Worm (Caenorhabditis elegans) whole organism, L2 larva: ENCODE results near the gene T08G3.6.

Source experiments
- F13H6.1 ChIP-seq: sonication (generic microtip); optimal IDR thresholded peaks from 2 replicates; lab custom pipeline; 2016; ENCODE audit warnings: missing genetic modification characterization, missing compliant biosample characterization
- Y55F3AM.14 ChIP-seq: fragments of 200-800 bp; sonication (Bioruptor generic); optimal IDR thresholded peaks from 2 replicates; lab custom pipeline; 2018; ENCODE audit warnings: mild to moderate bottlenecking, missing genetic modification characterization, missing compliant biosample characterization
- ZK546.5 ChIP-seq: sonication (generic microtip); optimal IDR thresholded peaks from 2 replicates; lab custom pipeline; 2017; ENCODE audit warnings: missing biosample characterization, missing genetic modification characterization
- alr-1 ChIP-seq: fragments of 150-350 bp; optimal IDR thresholded peaks from 2 replicates; lab custom pipeline; 2014; ENCODE audit warnings: missing biosample characterization, missing genetic modification characterization
- aly-2 ChIP-seq: fragments of 150-350 bp; optimal IDR thresholded peaks from 2 replicates; lab custom pipeline; 2014; ENCODE audit warnings: missing biosample characterization, missing genetic modification characterization
- ama-1 ChIP-seq: fragments of 150-350 bp; optimal IDR thresholded peaks from 2 replicates; lab custom pipeline; 2018; ENCODE audit warnings: inconsistent platforms
- blmp-1 ChIP-seq: sonication (generic microtip); optimal IDR thresholded peaks from 2 replicates; lab custom pipeline; 2017; ENCODE audit warnings: missing genetic modification characterization, mild to moderate bottlenecking, missing compliant biosample characterization, antibody characterized with exemption, moderate library complexity; ENCODE audit not compliant: insufficient read depth
- ceh-16 ChIP-seq: fragments of 150-350 bp; optimal IDR thresholded peaks from 2 replicates; lab custom pipeline; 2014; ENCODE audit warnings: missing biosample characterization, missing genetic modification characterization
- crh-2 ChIP-seq: sonication (generic microtip); optimal IDR thresholded peaks from 2 replicates; lab custom pipeline; 2017; ENCODE audit warnings: missing biosample characterization, missing genetic modification characterization
- elt-1 ChIP-seq: fragments of 150-350 bp; optimal IDR thresholded peaks from 2 replicates; lab custom pipeline; 2014; ENCODE audit warnings: missing biosample characterization, missing genetic modification characterization
- elt-3 ChIP-seq: sonication (generic microtip); optimal IDR thresholded peaks from 2 replicates; lab custom pipeline; 2017; ENCODE audit warnings: missing biosample characterization, missing genetic modification characterization
- fos-1 ChIP-seq: fragments of 150-350 bp; optimal IDR thresholded peaks from 2 replicates; lab custom pipeline; 2014; ENCODE audit warnings: missing biosample characterization, missing genetic modification characterization
- lin-11 ChIP-seq: fragments of 150-350 bp; sonication (generic microtip); optimal IDR thresholded peaks from 2 replicates; lab custom pipeline; 2014; ENCODE audit warnings: missing biosample characterization, missing genetic modification characterization, inconsistent platforms, mixed read lengths
- lin-13 ChIP-seq: fragments of 150-350 bp; optimal IDR thresholded peaks from 2 replicates; lab custom pipeline; 2014; ENCODE audit warnings: missing biosample characterization, missing genetic modification reagents, missing genetic modification characterization
- lsy-2 ChIP-seq, 2 experiments: fragments of 150-350 bp in 1 of 2; sonication (generic microtip) in 1 of 2; optimal IDR thresholded peaks; 2 replicates each; lab custom pipeline; 2014 to 2017; ENCODE audit warnings: missing biosample characterization in 2 of 2, missing genetic modification characterization in 2 of 2
- mab-5 ChIP-seq: fragments of 150-350 bp; optimal IDR thresholded peaks from 2 replicates; lab custom pipeline; 2014; ENCODE audit warnings: missing biosample characterization, missing genetic modification characterization
- mdl-1 ChIP-seq, 2 experiments: fragments of 150-350 bp in 1 of 2; sonication (generic microtip) in 1 of 2; optimal IDR thresholded peaks; 2 replicates each; lab custom pipeline; 2017; ENCODE audit warnings: missing biosample characterization in 2 of 2, missing genetic modification characterization in 2 of 2
- nhr-11 ChIP-seq: fragments of 150-350 bp; optimal IDR thresholded peaks from 2 replicates; lab custom pipeline; 2014; ENCODE audit warnings: missing biosample characterization, missing genetic modification characterization
- nhr-12 ChIP-seq: fragments of 150-350 bp; optimal IDR thresholded peaks from 2 replicates; lab custom pipeline; 2014; ENCODE audit warnings: missing biosample characterization, missing genetic modification characterization
- nhr-21 ChIP-seq: fragments of 150-350 bp; optimal IDR thresholded peaks from 2 replicates; lab custom pipeline; 2014; ENCODE audit warnings: missing biosample characterization, missing genetic modification characterization
- nhr-23 ChIP-seq: fragments of 150-350 bp; optimal IDR thresholded peaks from 2 replicates; lab custom pipeline; 2014; ENCODE audit warnings: missing biosample characterization, missing genetic modification reagents, missing genetic modification characterization
- nhr-237 ChIP-seq: fragments of 150-350 bp; optimal IDR thresholded peaks from 2 replicates; lab custom pipeline; 2014; ENCODE audit warnings: missing biosample characterization, missing genetic modification characterization
- nhr-25 ChIP-seq: fragments of 150-350 bp; sonication (generic microtip); optimal IDR thresholded peaks from 3 replicates; lab custom pipeline; 2014; ENCODE audit warnings: missing biosample characterization, missing genetic modification characterization
- nhr-6 ChIP-seq: fragments of 150-350 bp; optimal IDR thresholded peaks from 2 replicates; lab custom pipeline; 2014; ENCODE audit warnings: missing biosample characterization, missing genetic modification characterization
- sem-4 ChIP-seq: fragments of 150-350 bp; optimal IDR thresholded peaks from 2 replicates; lab custom pipeline; 2014; ENCODE audit warnings: missing biosample characterization, missing genetic modification reagents, missing genetic modification characterization
- unc-39 ChIP-seq: fragments of 150-350 bp; optimal IDR thresholded peaks from 2 replicates; lab custom pipeline; 2014; ENCODE audit warnings: missing biosample characterization, missing genetic modification characterization
- unc-55 ChIP-seq: fragments of 150-350 bp; sonication (generic microtip); optimal IDR thresholded peaks from 3 replicates; lab custom pipeline; 2014; ENCODE audit warnings: missing biosample characterization, missing genetic modification reagents, missing genetic modification characterization
- unc-62 ChIP-seq: fragments of 150-350 bp; optimal IDR thresholded peaks from 2 replicates; lab custom pipeline; 2014; ENCODE audit warnings: missing biosample characterization, missing genetic modification reagents, missing genetic modification characterization
- zag-1 ChIP-seq: fragments of 150-350 bp; optimal IDR thresholded peaks from 2 replicates; lab custom pipeline; 2014; ENCODE audit warnings: missing biosample characterization, missing genetic modification characterization
- ztf-1 ChIP-seq: fragments of 200-800 bp; sonication (Bioruptor generic); conservative IDR thresholded peaks from 2 replicates; pipeline ENCODE4 v1.3.6; 2022; ENCODE audit warnings: missing genetic modification characterization, missing compliant biosample characterization
- ztf-11 ChIP-seq: sonication (generic microtip); optimal IDR thresholded peaks from 2 replicates; lab custom pipeline; 2017; ENCODE audit warnings: missing biosample characterization, missing genetic modification characterization

T08G3.6 gene

ce11 chrV:16403974-16404373 lies 41.8 kb upstream of the T08G3.6 start, which contains the start of gene syp-1:
TSS of gene syp-1 (plus strand) at chrV:16404274.
- no peak for TF ChIP-seq sem-4 (tag; lab: Kevin White, UChicago)
- no peak for TF ChIP-seq nhr-11 (tag; lab: Kevin White, UChicago)
- no peak for TF ChIP-seq lin-11 (tag; lab: Kevin White, UChicago)
- TF ChIP-seq unc-55 (GFP tag; lab: Kevin White, UChicago) = no peak
- no peak for TF ChIP-seq fos-1 (tag; lab: Kevin White, UChicago)
- TF ChIP-seq nhr-6 (tag; lab: Kevin White, UChicago) = no peak
- TF ChIP-seq nhr-23 (tag; lab: Kevin White, UChicago) = no peak
- no peak for TF ChIP-seq lin-13 (GFP tag; lab: Kevin White, UChicago)
- TF ChIP-seq ama-1 = no peak
- TF ChIP-seq nhr-237 (tag; lab: Kevin White, UChicago) = no peak
- no peak for TF ChIP-seq ceh-16 (tag; lab: Kevin White, UChicago)
- TF ChIP-seq unc-39 = no peak
- TF ChIP-seq elt-1 (tag; lab: Kevin White, UChicago) = no peak
- TF ChIP-seq Y55F3AM.14 (GFP tag; lab: Kevin White, UChicago) = no peak

DNA sequence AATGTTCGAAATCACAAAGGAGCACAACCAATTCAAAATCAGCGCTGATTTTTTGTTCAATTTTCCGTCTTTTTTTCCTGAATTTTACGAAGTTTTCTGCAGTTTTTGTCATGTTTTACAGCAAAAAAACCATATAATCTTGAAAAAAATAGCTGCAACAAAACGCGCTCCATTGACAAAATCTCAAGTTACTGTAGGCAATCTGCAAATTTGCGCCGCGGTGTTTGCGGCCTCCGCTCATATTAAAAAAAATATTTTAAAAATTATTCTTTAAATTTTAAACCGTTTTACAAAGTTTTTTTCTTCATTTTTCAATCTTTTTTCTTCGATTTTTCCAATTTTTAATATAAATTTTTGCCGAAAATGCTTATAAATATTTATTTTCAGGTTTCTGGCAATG lies 40.4 kb upstream of the T08G3.6 start:
- TF ChIP-seq ceh-16 (tag; lab: Kevin White, UChicago) (no peak), lin-11 (tag; lab: Kevin White, UChicago) (no peak), nhr-12 (tag; lab: Kevin White, UChicago) (no peak), crh-2 (tag; lab: Kevin White, UChicago) (no peak), nhr-23 (tag; lab: Kevin White, UChicago) (no peak), nhr-6 (tag; lab: Kevin White, UChicago) (no peak), F13H6.1 (tag; lab: Kevin White, UChicago) (no peak), zag-1 (tag; lab: Kevin White, UChicago) (no peak), mdl-1 (tag; optimal IDR thresholded peaks at IDR 0.05; lab: Kevin White, UChicago) (no peak)

DNA sequence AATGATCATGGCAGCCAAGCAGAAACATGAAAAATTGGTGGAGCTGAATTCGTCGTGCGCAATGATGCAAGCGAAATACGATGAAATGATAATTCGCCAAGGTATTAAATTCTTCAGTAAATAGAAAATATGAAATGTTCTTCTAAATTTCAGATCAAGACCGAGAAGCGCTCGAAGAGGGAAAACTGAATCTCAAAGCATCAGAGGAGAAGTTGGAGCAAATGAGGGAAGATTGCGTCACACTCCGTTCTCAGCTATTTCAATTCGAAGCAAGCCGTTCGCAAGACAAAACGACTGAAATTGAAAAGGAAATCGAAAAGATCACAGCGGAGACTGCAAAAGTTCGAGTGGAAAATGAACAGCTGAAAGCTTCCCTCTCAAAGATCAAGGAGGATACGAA lies 39.4 kb upstream of the T08G3.6 start:
- TF ChIP-seq ztf-1 (GFP tag; lab: Robert Waterston, UW) (no peak), elt-1 (tag; lab: Kevin White, UChicago) (no peak), alr-1 (no peak), mab-5 (tag; lab: Kevin White, UChicago) (no peak), elt-3 (tag; lab: Kevin White, UChicago) (no peak), nhr-25 (tag; lab: Kevin White, UChicago) (no peak)

- TF ChIP-seq sem-4 (tag; lab: Kevin White, UChicago) = no peak
- TF ChIP-seq fos-1 (tag; lab: Kevin White, UChicago) = no peak
- TF ChIP-seq mdl-1 (tag; optimal IDR thresholded peaks at IDR 0.05; lab: Kevin White, UChicago) = no peak
- no peak for TF ChIP-seq aly-2 (tag; lab: Kevin White, UChicago)
- TF ChIP-seq ama-1 = no peak
Measured at ce11 chrV:16407663-16408062, 38.1 kb upstream of the T08G3.6 start, which contains the start of gene F26D2.3. TSS of gene F26D2.3 (plus strand) at chrV:16407963.

DNA sequence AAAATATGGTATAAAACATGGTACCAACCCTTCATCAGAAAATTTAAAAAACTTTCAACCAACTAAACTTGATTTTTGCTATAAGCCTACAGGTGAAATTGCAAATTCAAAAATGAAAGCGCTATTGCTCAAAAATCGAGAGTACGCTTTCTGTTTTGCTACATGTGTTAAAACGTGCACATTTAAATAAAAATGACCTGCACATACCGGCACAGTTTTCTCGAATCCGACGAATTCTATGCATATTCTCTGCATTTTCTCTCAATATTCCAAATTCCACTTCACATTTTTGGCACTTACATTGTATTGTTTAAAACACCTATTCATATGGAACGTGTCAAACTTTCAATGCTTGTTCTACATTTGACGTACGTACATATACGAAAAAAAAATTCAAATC lies 35.3 kb upstream of the T08G3.6 start, which contains the start of gene srh-145:
TSS of gene srh-145 (plus strand) at position 193 of the 400 bp plus-strand sequence.
- no peak for TF ChIP-seq Y55F3AM.14 (GFP tag; lab: Kevin White, UChicago)
- TF ChIP-seq lin-13 (GFP tag; lab: Kevin White, UChicago) = no peak
- TF ChIP-seq aly-2 (tag; lab: Kevin White, UChicago) = no peak
- no peak for TF ChIP-seq nhr-237 (tag; lab: Kevin White, UChicago)
- no peak for TF ChIP-seq unc-62
- no peak for TF ChIP-seq nhr-12 (tag; lab: Kevin White, UChicago)
- TF ChIP-seq mab-5 (tag; lab: Kevin White, UChicago) = no peak
- TF ChIP-seq blmp-1 = no peak
- TF ChIP-seq ZK546.5 (tag; lab: Kevin White, UChicago) = no peak
- no peak for TF ChIP-seq nhr-21
- no peak for TF ChIP-seq lsy-2 (tag; optimal IDR thresholded peaks at IDR 0.05; lab: Kevin White, UChicago)
- TF ChIP-seq mdl-1 (tag; optimal IDR thresholded peaks at IDR 0.05; lab: Kevin White, UChicago) = no peak

DNA sequence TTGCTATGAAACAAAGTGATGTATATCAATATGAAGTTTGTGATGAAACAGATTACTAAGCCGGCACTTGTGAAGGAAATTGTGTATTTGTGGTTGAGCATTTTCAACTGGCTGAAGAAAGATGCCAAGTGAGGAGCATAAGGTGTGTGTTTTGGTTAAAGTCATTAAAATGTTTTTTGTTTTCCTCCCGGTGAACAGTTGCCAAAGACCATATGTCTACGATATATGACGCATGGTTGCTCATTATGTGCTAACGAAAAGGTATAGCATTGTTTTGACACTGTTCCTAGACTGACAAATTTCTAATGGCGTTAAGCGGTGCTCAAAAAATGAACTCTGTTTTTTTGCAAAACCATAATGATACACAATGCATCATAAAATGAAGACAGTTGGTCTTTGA lies 28.8 kb upstream of the T08G3.6 start, which contains the start of gene str-55:
TSS of gene str-55 (minus strand) at position 101 of the 400 bp plus-strand sequence.
- TF ChIP-seq ztf-11 (tag; lab: Kevin White, UChicago) = no peak
- no peak for TF ChIP-seq zag-1 (tag; lab: Kevin White, UChicago)
- TF ChIP-seq alr-1 = no peak
- TF ChIP-seq, all 48 proteins: peak for 0
